Fruit fly (Drosophila melanogaster) whole organism, embryonic: Measurements from ENCODE around the gene atl.

Experiments used
- CG15269 ChIP-seq: fragments of 200-800 bp; sonication (Bioruptor generic); optimal IDR thresholded peaks from 2 replicates; lab custom pipeline; 2018; ENCODE audit warnings: missing biosample characterization, mild to moderate bottlenecking, missing genetic modification characterization, moderate library complexity
- Chrac-16 ChIP-seq: fragments of 200-800 bp; sonication (Bioruptor generic); optimal IDR thresholded peaks from 3 replicates; lab custom pipeline; 2016; ENCODE audit warnings: missing biosample characterization, missing genetic modification characterization
- Lhr ChIP-seq: fragments of 200-800 bp; sonication (Bioruptor generic); optimal IDR thresholded peaks from 3 replicates; lab custom pipeline; 2017; ENCODE audit warnings: mild to moderate bottlenecking, missing biosample characterization, missing genetic modification reagents, missing genetic modification characterization
- Nf-YB ChIP-seq: fragments of 200-800 bp; sonication (Bioruptor generic); optimal IDR thresholded peaks from 3 replicates; lab custom pipeline; 2019; ENCODE audit warnings: missing biosample characterization, mild to moderate bottlenecking, missing genetic modification characterization, moderate library complexity
- ase ChIP-seq: fragments of 200-800 bp; sonication (Bioruptor generic); IDR thresholded peaks from 3 replicates; pipeline ENCODE4 v1.3.6; 2022; ENCODE audit warnings: missing biosample characterization, missing genetic modification characterization
- dmrt11E ChIP-seq: fragments of 200-800 bp; sonication (Bioruptor generic); optimal IDR thresholded peaks from 3 replicates; lab custom pipeline; 2018; ENCODE audit warnings: missing biosample characterization, mild to moderate bottlenecking, missing genetic modification characterization, moderate library complexity

DNA sequence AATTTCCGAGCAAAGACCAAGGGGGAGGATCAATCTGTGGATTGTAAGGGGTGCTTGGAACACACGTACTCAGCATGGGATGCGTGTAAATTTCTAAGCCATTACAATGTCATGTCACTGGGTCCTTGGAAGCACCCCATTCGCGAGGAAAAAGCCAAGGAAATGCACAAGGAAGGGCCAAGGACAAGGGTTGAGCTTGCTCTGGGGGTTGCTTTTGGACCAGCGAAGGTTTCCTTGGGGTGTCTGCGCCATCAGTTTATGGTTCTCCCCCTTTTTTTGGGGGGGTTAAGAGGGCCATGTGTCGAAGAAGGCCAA, 44.6 kb upstream of the atl start:
- TF ChIP-seq Chrac-16 (GFP tag; lab: Kevin White, UChicago) (no peak), dmrt11E (tag; lab: Kevin White, UChicago) (no peak), Lhr (GFP tag; lab: Kevin White, UChicago) (no peak), CG15269 (no peak), ase (GFP tag; lab: Robert Waterston, UW) (no peak), Nf-YB (GFP tag; lab: Kevin White, UChicago) (no peak)
